Worm (Caenorhabditis elegans) whole organism, mixed stage, embryonic: ENCODE measurements around the gene T16H12.9.

Experiments
- elt-1 ChIP-seq: sonication (generic microtip); optimal IDR thresholded peaks from 2 replicates; lab custom pipeline; 2017; ENCODE audit warnings: missing genetic modification characterization, mild to moderate bottlenecking, missing compliant biosample characterization, antibody characterized with exemption, moderate library complexity, borderline replicate concordance; ENCODE audit not compliant: insufficient read depth
- lin-13 ChIP-seq: fragments of 150-350 bp; optimal IDR thresholded peaks from 2 replicates; lab custom pipeline; 2014; ENCODE audit warnings: missing biosample characterization, missing genetic modification characterization
- nhr-237 ChIP-seq: fragments of 150-350 bp; optimal IDR thresholded peaks from 2 replicates; lab custom pipeline; 2014; ENCODE audit warnings: missing biosample characterization, missing genetic modification characterization
- unc-62 ChIP-seq: fragments of 150-350 bp; optimal IDR thresholded peaks from 2 replicates; lab custom pipeline; 2014; ENCODE audit warnings: missing biosample characterization, missing genetic modification reagents, missing genetic modification characterization
- ztf-11 ChIP-seq: fragments of 150-350 bp; optimal IDR thresholded peaks from 2 replicates; lab custom pipeline; 2014; ENCODE audit warnings: missing biosample characterization, missing genetic modification characterization

DNA sequence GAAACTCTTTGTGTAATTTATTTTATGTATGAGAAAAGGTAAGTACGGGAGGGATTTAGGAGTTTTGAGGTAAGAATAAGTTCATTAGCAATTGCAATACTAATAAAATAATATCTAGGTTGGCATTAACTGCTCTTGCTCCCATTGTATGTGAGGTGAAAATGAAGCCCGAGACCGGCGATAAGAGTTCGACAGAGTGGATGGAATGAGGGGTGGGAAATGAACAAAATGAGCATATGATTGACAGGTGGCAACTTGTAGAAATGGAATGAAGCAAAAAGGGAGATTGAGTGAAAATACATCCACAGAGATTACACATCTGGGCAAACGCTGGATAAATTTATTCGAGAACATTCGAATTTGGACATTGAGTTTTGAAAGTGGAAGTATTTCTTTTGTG lies 30.3 kb upstream of the T16H12.9 start:
- TF ChIP-seq ztf-11 (no peak), unc-62 (GFP tag; lab: Kevin White, UChicago) (no peak), nhr-237 (tag; lab: Kevin White, UChicago) (no peak), elt-1 (no peak), lin-13 (tag; lab: Kevin White, UChicago) (no peak)
